Worm (Caenorhabditis elegans): ENCODE results near the gene H08J19.1.

The H08J19.1 gene

ce11 chrX:15642638-15643037 lies at the start of gene H08J19.1:
H08J19.1 (plus strand) TSS chrX:15642938.
- TF ChIP-seq Y67H2A.10 (GFP tag; conservative IDR thresholded peaks at IDR 0.05): no peak
- TF ChIP-seq hmg-1.2 (GFP tag; IDR thresholded peaks at IDR 0.05): no peak
- no peak for TF ChIP-seq dox-1 (GFP tag; IDR thresholded peaks at IDR 0.05)
- no peak for TF ChIP-seq lin-40 (tag; optimal IDR thresholded peaks at IDR 0.05)
- TF ChIP-seq ceh-91 (GFP tag; IDR thresholded peaks at IDR 0.05): no peak
- TF ChIP-seq ama-1 (optimal IDR thresholded peaks at IDR 0.05): no peak
- no peak for TF ChIP-seq ama-1 (GFP tag; optimal IDR thresholded peaks at IDR 0.05)

- TF ChIP-seq ceh-79 (tag; optimal IDR thresholded peaks at IDR 0.05) (no peak), mes-4 (tag; optimal IDR thresholded peaks at IDR 0.05) (no peak), ceh-58 (GFP tag; IDR thresholded peaks at IDR 0.05) (no peak), dpl-1 (GFP tag; optimal IDR thresholded peaks at IDR 0.05) (no peak), lin-35 (GFP tag; optimal IDR thresholded peaks at IDR 0.05) (no peak), madf-6 (GFP tag; IDR thresholded peaks at IDR 0.05) (no peak), T26A5.8 (tag; optimal IDR thresholded peaks at IDR 0.05) (no peak), B0261.1 (tag; optimal IDR thresholded peaks at IDR 0.05) (no peak), K11D2.4 (GFP tag; IDR thresholded peaks at IDR 0.05) (no peak), ceh-100 (GFP tag; IDR thresholded peaks at IDR 0.05) (no peak), sptf-2 (GFP tag; optimal IDR thresholded peaks at IDR 0.05) (no peak), F22D6.2 (tag; optimal IDR thresholded peaks at IDR 0.05) (no peak), nhr-27 (tag; optimal IDR thresholded peaks at IDR 0.05) (no peak), pha-4 (tag; optimal IDR thresholded peaks at IDR 0.05) (no peak), ztf-6 (GFP tag; IDR thresholded peaks at IDR 0.05) (no peak), lin-54 (GFP tag; optimal IDR thresholded peaks at IDR 0.05) (no peak), repo-1 (tag; optimal IDR thresholded peaks at IDR 0.05) (no peak), die-1 (tag; optimal IDR thresholded peaks at IDR 0.05) (no peak), T07F8.4 (tag; optimal IDR thresholded peaks at IDR 0.05) (no peak), madf-10 (tag; optimal IDR thresholded peaks at IDR 0.05) (no peak)
Measured at ce11 chrX:15593366-15593765, 49.4 kb upstream of the H08J19.1 start.

DNA sequence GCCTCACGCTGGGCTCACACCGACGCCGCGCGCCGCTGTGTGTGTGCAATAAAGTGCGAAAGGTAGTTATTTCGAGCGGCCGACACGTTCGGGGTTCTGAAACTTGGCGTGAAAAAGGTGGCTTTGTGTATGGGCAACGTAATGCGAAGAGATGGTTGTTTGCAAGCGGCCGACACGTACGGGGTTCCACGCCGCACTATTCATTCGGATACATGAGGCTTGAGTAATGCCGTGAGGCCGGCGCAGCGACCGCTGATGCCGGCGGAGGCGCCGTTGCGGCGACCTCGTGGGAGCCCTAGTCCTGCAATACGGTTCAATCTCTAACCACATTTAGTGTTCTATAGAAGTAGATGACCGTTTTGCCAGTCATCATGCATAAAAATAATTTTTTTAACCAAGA lies 48.7 kb upstream of the H08J19.1 start:
- TF ChIP-seq pha-4 (tag; optimal IDR thresholded peaks at IDR 0.05) (no peak), lsl-1 (GFP tag; optimal IDR thresholded peaks at IDR 0.05) (no peak), D2030.7 (GFP tag; IDR thresholded peaks at IDR 0.05) (0 out of 2 replicates have a peak, but pooled peaks have one; percentile 20), cebp-2 (GFP tag; IDR thresholded peaks at IDR 0.05) (no peak), F55B11.4 (tag; optimal IDR thresholded peaks at IDR 0.05; ENCODE audit: borderline replicate concordance, insufficient read depth) (no peak), snpc-4 (GFP tag; optimal IDR thresholded peaks at IDR 0.05) (no peak), snpc-4 (tag; optimal IDR thresholded peaks at IDR 0.05) (peak in 2 of 4 experiments; percentile 7 to 36), zfh-2 (GFP tag; conservative IDR thresholded peaks at IDR 0.05) (peak; percentile 83), die-1 (tag; optimal IDR thresholded peaks at IDR 0.05) (no peak), madf-3 (GFP tag; IDR thresholded peaks at IDR 0.05) (no peak)

ce11 chrX:15597077-15597476 lies 45.7 kb upstream of the H08J19.1 start, which contains the start of gene K09A9.8:
K09A9.8 (minus strand) TSS chrX:15597177.
- TF ChIP-seq cebp-2 (GFP tag; IDR thresholded peaks at IDR 0.05) (no peak), tbp1 (GFP tag; optimal IDR thresholded peaks at IDR 0.05) (no peak), ceh-100 (GFP tag; IDR thresholded peaks at IDR 0.05) (no peak), F52B5.7 (tag; optimal IDR thresholded peaks at IDR 0.05) (no peak), B0336.3 (GFP tag; IDR thresholded peaks at IDR 0.05) (no peak), lir-1 (GFP tag; conservative IDR thresholded peaks at IDR 0.05) (no peak), ekl-4 (GFP tag; IDR thresholded peaks at IDR 0.05) (no peak), F57C9.4 (tag; optimal IDR thresholded peaks at IDR 0.05) (no peak), gei-17 (GFP tag; optimal IDR thresholded peaks at IDR 0.05) (no peak), pha-4 (tag; optimal IDR thresholded peaks at IDR 0.05) (no peak), mes-4 (tag; optimal IDR thresholded peaks at IDR 0.05) (no peak), cebp-1 (GFP tag; IDR thresholded peaks at IDR 0.05) (no peak), cebp-1 (tag; optimal IDR thresholded peaks at IDR 0.05) (no peak), xnd-1 (tag; optimal IDR thresholded peaks at IDR 0.05) (no peak), lin-54 (GFP tag; optimal IDR thresholded peaks at IDR 0.05) (no peak), F55B11.4 (tag; optimal IDR thresholded peaks at IDR 0.05; ENCODE audit: borderline replicate concordance, insufficient read depth) (no peak), die-1 (tag; optimal IDR thresholded peaks at IDR 0.05) (no peak), dpl-1 (GFP tag; optimal IDR thresholded peaks at IDR 0.05) (no peak)
